Worm (Caenorhabditis elegans) whole organism, L4 larva: Measurements from ENCODE around the gene C53A5.16.

Source experiments
- lin-15B ChIP-seq: fragments of 150-350 bp; sonication (generic microtip); optimal IDR thresholded peaks from 3 replicates; lab custom pipeline; 2014; ENCODE audit warnings: missing biosample characterization, missing genetic modification characterization
- nhr-6 ChIP-seq: fragments of 150-350 bp; optimal IDR thresholded peaks from 2 replicates; lab custom pipeline; 2014; ENCODE audit warnings: missing biosample characterization, missing genetic modification characterization
- unc-39 ChIP-seq: sonication (generic microtip); optimal IDR thresholded peaks from 2 replicates; lab custom pipeline; 2017; ENCODE audit warnings: missing biosample characterization, missing genetic modification characterization

DNA sequence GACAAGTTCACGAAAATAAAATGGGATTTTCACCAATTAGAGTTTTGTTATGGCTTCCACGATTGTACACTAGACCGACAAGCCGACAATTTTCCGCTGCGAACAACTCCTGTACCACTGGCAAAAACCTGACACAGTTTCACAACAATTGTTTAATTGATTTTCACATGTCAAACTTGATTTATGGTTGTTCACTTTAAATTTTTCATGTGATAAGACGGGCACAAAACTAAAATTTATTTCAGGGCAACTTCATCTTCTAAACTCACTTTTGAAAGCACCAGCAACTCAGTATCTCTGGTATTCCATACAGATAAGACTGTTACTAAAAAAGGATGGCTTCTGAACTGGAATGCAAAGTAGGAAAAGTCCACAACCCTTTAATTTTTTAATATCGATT lies 41.0 kb downstream of the C53A5.16 start, which contains the start of gene R02D5.7:
- TF ChIP-seq nhr-6 (tag; lab: Kevin White, UChicago) = no peak
- no peak for TF ChIP-seq unc-39 (tag; lab: Kevin White, UChicago)
- no peak for TF ChIP-seq lin-15B (tag; lab: Kevin White, UChicago)
